Worm (Caenorhabditis elegans) whole organism, late embryonic: Measurements from ENCODE around the gene srv-11.

Source experiments
- C08G9.2 ChIP-seq: sonication (generic microtip); optimal IDR thresholded peaks from 2 replicates; lab custom pipeline; 2016; ENCODE audit warnings: mild to moderate bottlenecking, missing genetic modification characterization, moderate library complexity, missing compliant biosample characterization
- K02D7.2 ChIP-seq: sonication (generic microtip); optimal IDR thresholded peaks from 2 replicates; lab custom pipeline; 2017; ENCODE audit warnings: mild to moderate bottlenecking, missing genetic modification characterization, missing compliant biosample characterization
- K09A11.1 ChIP-seq: sonication (generic microtip); optimal IDR thresholded peaks from 2 replicates; lab custom pipeline; 2017; ENCODE audit warnings: antibody characterized with exemption, mild to moderate bottlenecking, missing genetic modification characterization, missing compliant biosample characterization; ENCODE audit not compliant: insufficient read depth
- T23F11.4 ChIP-seq: fragments of 200-800 bp; sonication (Bioruptor generic); optimal IDR thresholded peaks from 2 replicates; lab custom pipeline; 2018; ENCODE audit warnings: mild to moderate bottlenecking, missing genetic modification characterization, missing compliant biosample characterization
- ahr-1 ChIP-seq: sonication (generic microtip); optimal IDR thresholded peaks from 2 replicates; lab custom pipeline; 2016; ENCODE audit warnings: missing genetic modification characterization, missing compliant biosample characterization
- ceh-19 ChIP-seq: fragments of 200-800 bp; sonication (Bioruptor generic); optimal IDR thresholded peaks from 2 replicates; lab custom pipeline; 2018; ENCODE audit warnings: mild to moderate bottlenecking, missing genetic modification characterization, missing compliant biosample characterization
- ceh-22 ChIP-seq: sonication (generic microtip); optimal IDR thresholded peaks from 2 replicates; lab custom pipeline; 2017; ENCODE audit warnings: missing biosample characterization, missing genetic modification characterization
- ceh-24 ChIP-seq: sonication (generic microtip); optimal IDR thresholded peaks from 2 replicates; lab custom pipeline; 2016; ENCODE audit warnings: mild to moderate bottlenecking, missing genetic modification characterization, missing compliant biosample characterization
- dmd-4 ChIP-seq: sonication (generic microtip); optimal IDR thresholded peaks from 2 replicates; lab custom pipeline; 2016; ENCODE audit warnings: borderline replicate concordance, missing genetic modification characterization, missing compliant biosample characterization
- elt-2 ChIP-seq: sonication (generic microtip); optimal IDR thresholded peaks from 2 replicates; lab custom pipeline; 2016; ENCODE audit warnings: missing genetic modification reagents, missing genetic modification characterization, missing compliant biosample characterization
- elt-4 ChIP-seq: sonication (generic microtip); optimal IDR thresholded peaks from 2 replicates; lab custom pipeline; 2016; ENCODE audit warnings: missing genetic modification characterization, missing compliant biosample characterization
- fkh-6 ChIP-seq: sonication (generic microtip); optimal IDR thresholded peaks from 2 replicates; lab custom pipeline; 2016; ENCODE audit warnings: missing genetic modification characterization, missing compliant biosample characterization
- gmeb-2 ChIP-seq: sonication (generic microtip); optimal IDR thresholded peaks from 2 replicates; lab custom pipeline; 2016; ENCODE audit warnings: missing genetic modification characterization, inconsistent platforms, missing compliant biosample characterization
- hlh-15 ChIP-seq: sonication (generic microtip); optimal IDR thresholded peaks from 2 replicates; lab custom pipeline; 2016; ENCODE audit warnings: missing genetic modification characterization, missing compliant biosample characterization
- hlh-30 ChIP-seq: sonication (generic microtip); optimal IDR thresholded peaks from 2 replicates; lab custom pipeline; 2017; ENCODE audit warnings: antibody characterized with exemption, missing genetic modification characterization, missing compliant biosample characterization; ENCODE audit not compliant: insufficient read depth
- lim-6 ChIP-seq: sonication (generic microtip); optimal IDR thresholded peaks from 2 replicates; lab custom pipeline; 2016; ENCODE audit warnings: missing genetic modification characterization, missing compliant biosample characterization
- lin-11 ChIP-seq: fragments of 200-800 bp; sonication (Bioruptor generic); optimal IDR thresholded peaks from 2 replicates; lab custom pipeline; 2018; ENCODE audit warnings: mild to moderate bottlenecking, missing genetic modification characterization, missing compliant biosample characterization
- madf-2 ChIP-seq: sonication (generic microtip); optimal IDR thresholded peaks from 2 replicates; lab custom pipeline; 2017; ENCODE audit warnings: missing genetic modification characterization, missing compliant biosample characterization
- mec-3 ChIP-seq: sonication (generic microtip); optimal IDR thresholded peaks from 2 replicates; lab custom pipeline; 2016; ENCODE audit warnings: borderline replicate concordance, missing genetic modification characterization, missing compliant biosample characterization
- nhr-11 ChIP-seq: fragments of 150-350 bp; optimal IDR thresholded peaks from 2 replicates; lab custom pipeline; 2014; ENCODE audit warnings: missing biosample characterization, missing genetic modification characterization
- nhr-232 ChIP-seq: sonication (generic microtip); optimal IDR thresholded peaks from 2 replicates; lab custom pipeline; 2016; ENCODE audit warnings: missing genetic modification characterization, missing compliant biosample characterization
- pax-1 ChIP-seq: fragments of 150-350 bp; optimal IDR thresholded peaks from 2 replicates; lab custom pipeline; 2014; ENCODE audit warnings: missing biosample characterization, missing genetic modification characterization
- pha-2 ChIP-seq: sonication (generic microtip); optimal IDR thresholded peaks from 2 replicates; lab custom pipeline; 2017; ENCODE audit warnings: mild to moderate bottlenecking, missing genetic modification characterization, missing compliant biosample characterization
- pha-4 ChIP-seq: fragments of 150-350 bp; optimal IDR thresholded peaks from 2 replicates; lab custom pipeline; 2018; ENCODE audit warnings: missing biosample characterization, missing genetic modification reagents, missing genetic modification characterization
- pqm-1 ChIP-seq: sonication (generic microtip); optimal IDR thresholded peaks from 2 replicates; lab custom pipeline; 2016; ENCODE audit warnings: missing genetic modification characterization, missing compliant biosample characterization
- ref-2 ChIP-seq: sonication (generic microtip); optimal IDR thresholded peaks from 2 replicates; lab custom pipeline; 2016; ENCODE audit warnings: missing genetic modification characterization, missing compliant biosample characterization
- sdc-2 ChIP-seq: sonication (generic microtip); optimal IDR thresholded peaks from 2 replicates; lab custom pipeline; 2016; ENCODE audit warnings: missing genotype, missing genetic modification characterization, missing compliant biosample characterization
- sox-2 ChIP-seq: fragments of 200-800 bp; sonication (Bioruptor generic); IDR thresholded peaks from 2 replicates; pipeline ENCODE4 v1.3.6; 2022; ENCODE audit warnings: missing genetic modification reagents, missing genetic modification characterization, missing compliant biosample characterization
- tbx-2 ChIP-seq: sonication (generic microtip); optimal IDR thresholded peaks from 2 replicates; lab custom pipeline; 2016; ENCODE audit warnings: missing genetic modification characterization, missing compliant biosample characterization
- tbx-7 ChIP-seq: sonication (generic microtip); optimal IDR thresholded peaks from 2 replicates; lab custom pipeline; 2016; ENCODE audit warnings: missing genotype, missing genetic modification characterization, missing compliant biosample characterization
- ttx-3 ChIP-seq: sonication (generic microtip); optimal IDR thresholded peaks from 2 replicates; lab custom pipeline; 2016; ENCODE audit warnings: missing genetic modification reagents, missing genetic modification characterization, missing compliant biosample characterization
- unc-55 ChIP-seq: sonication (generic microtip); optimal IDR thresholded peaks from 2 replicates; lab custom pipeline; 2017; ENCODE audit warnings: missing biosample characterization, missing genetic modification reagents, missing genetic modification characterization
- unc-86 ChIP-seq: sonication (generic microtip); optimal IDR thresholded peaks from 2 replicates; lab custom pipeline; 2016; ENCODE audit warnings: missing genetic modification characterization, missing compliant biosample characterization
- zip-5 ChIP-seq: sonication (generic microtip); optimal IDR thresholded peaks from 2 replicates; lab custom pipeline; 2016; ENCODE audit warnings: missing genetic modification characterization, missing compliant biosample characterization
- ztf-16 ChIP-seq: sonication (generic microtip); optimal IDR thresholded peaks from 2 replicates; lab custom pipeline; 2017; ENCODE audit warnings: missing genetic modification characterization, missing compliant biosample characterization

srv-11 gene

DNA sequence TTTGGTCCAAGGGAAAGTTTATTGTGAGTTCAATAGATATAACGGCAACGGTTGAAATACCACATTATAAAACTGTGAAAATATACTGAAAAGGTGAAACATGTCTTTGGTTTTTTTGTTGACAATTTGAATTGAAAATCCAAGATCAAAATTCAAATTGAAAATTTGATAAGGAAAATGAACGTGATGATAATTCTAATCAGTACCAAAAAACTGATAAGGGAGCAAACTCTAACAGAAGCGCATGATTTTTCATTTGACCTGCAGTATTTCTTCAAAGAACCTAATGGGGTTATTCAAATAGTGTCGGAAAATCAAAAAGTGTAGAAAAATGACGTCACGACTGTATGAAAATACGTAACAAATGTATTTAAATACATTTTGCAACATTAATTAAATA lies 18.1 kb downstream of the srv-11 start:
- TF ChIP-seq unc-86 (tag; lab: Kevin White, UChicago): no peak
- TF ChIP-seq elt-2: peak; percentile 71
- TF ChIP-seq, all 69 proteins: peak for 1

DNA sequence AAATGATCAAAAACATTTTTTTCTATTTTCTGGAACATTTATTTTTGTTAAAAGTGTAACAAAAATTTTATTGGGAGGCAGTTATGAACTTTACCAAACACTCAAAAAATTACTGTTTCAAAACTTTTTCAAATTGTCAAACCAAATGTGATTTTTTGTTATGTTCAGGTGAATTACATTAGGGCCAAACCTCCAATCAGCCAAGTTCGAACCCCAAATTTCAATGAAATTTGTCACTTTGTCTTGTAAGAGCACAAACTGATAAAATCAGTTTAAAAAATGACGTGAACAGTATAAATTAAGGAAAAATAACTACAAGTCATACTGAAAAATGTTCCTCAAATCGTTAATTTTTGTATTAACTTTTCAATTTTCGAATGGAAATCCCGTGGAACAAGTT lies 19.4 kb downstream of the srv-11 start, which contains the start of gene H25K10.1:
Gene H25K10.1 (plus strand): TSS at position 301 of the 400 bp plus-strand sequence.
- no peak for TF ChIP-seq ref-2 (tag; lab: Kevin White, UChicago)
- TF ChIP-seq dmd-4 (tag; lab: Kevin White, UChicago): no peak
- no peak for TF ChIP-seq lin-11 (tag; lab: Kevin White, UChicago)
- TF ChIP-seq pha-2 (tag; lab: Kevin White, UChicago): no peak
- no peak for TF ChIP-seq nhr-232
- TF ChIP-seq sdc-2 (tag; lab: Kevin White, UChicago): no peak
- no peak for TF ChIP-seq C08G9.2 (tag; lab: Kevin White, UChicago)
- TF ChIP-seq ztf-16 (tag; lab: Kevin White, UChicago): no peak
- TF ChIP-seq ceh-19: no peak
- no peak for TF ChIP-seq ahr-1 (tag; lab: Kevin White, UChicago)
- TF ChIP-seq elt-2: no peak
- no peak for TF ChIP-seq mec-3 (tag; lab: Kevin White, UChicago)

DNA sequence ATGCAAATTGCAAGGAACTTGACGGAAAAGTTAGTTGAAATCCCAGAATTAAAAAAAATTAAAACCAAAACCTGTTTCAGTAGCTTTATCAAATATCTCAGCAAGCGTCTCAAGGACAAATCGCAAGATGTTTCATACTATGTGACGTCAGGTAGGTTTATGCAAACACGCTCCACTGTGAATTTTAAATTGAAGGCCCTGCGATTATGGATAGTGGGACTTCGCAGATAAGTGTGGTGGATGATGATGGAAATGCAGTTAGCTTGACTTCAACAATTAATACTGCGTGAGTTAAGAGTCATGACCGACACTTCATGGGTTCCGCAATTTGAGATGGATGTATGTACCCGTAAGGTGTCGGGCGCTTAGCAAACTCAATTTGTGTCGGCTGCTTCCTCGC lies 21.6 kb downstream of the srv-11 start:
- TF ChIP-seq tbx-7 (tag; lab: Kevin White, UChicago): no peak
- no peak for TF ChIP-seq lim-6 (tag; lab: Kevin White, UChicago)
- TF ChIP-seq pqm-1 (tag; lab: Kevin White, UChicago): no peak
- no peak for TF ChIP-seq zip-5 (tag; lab: Kevin White, UChicago)
- no peak for TF ChIP-seq madf-2 (tag; lab: Kevin White, UChicago)
- TF ChIP-seq ceh-22 (tag; lab: Kevin White, UChicago): no peak
- no peak for TF ChIP-seq gmeb-2 (tag; lab: Kevin White, UChicago)
- TF ChIP-seq fkh-6 (tag; lab: Kevin White, UChicago): no peak
- TF ChIP-seq elt-4 (tag; lab: Kevin White, UChicago): no peak
- no peak for TF ChIP-seq ref-2 (tag; lab: Kevin White, UChicago)
- TF ChIP-seq sdc-2 (tag; lab: Kevin White, UChicago): no peak
- no peak for TF ChIP-seq ttx-3 (tag; lab: Kevin White, UChicago)
- no peak for TF ChIP-seq hlh-15 (tag; lab: Kevin White, UChicago)
- no peak for TF ChIP-seq sox-2 (GFP tag; lab: Robert Waterston, UW)

DNA sequence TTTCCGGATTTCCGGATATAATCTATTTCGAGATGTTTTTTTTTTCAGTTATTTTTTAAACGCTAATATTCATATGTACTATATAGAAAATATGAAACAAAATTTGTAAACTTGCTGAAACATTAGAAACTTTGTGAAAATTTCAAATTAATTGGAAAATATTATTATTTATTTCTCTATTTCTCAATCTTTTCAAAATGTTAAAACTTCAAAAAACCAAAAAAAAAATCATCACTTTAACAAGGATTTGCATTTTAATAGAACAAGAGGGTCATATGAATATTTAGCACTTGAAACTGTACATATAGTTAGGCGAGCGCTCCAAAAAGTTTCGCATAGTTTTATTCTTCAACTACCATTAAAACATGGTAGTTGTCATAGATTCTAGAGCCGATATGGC lies 24.7 kb downstream of the srv-11 start, which contains the start of gene Y7A9A.1:
Gene Y7A9A.1 (plus strand): TSS at position 301 of the 400 bp plus-strand sequence.
- TF ChIP-seq elt-4 (tag; lab: Kevin White, UChicago) (no peak), nhr-11 (no peak), gmeb-2 (tag; lab: Kevin White, UChicago) (no peak), hlh-30 (tag; lab: Kevin White, UChicago) (no peak), T23F11.4 (GFP tag; lab: Kevin White, UChicago) (no peak), unc-86 (tag; lab: Kevin White, UChicago) (no peak), C08G9.2 (tag; lab: Kevin White, UChicago) (no peak), pax-1 (tag; lab: Kevin White, UChicago) (no peak), K02D7.2 (tag; lab: Kevin White, UChicago) (no peak), K09A11.1 (tag; lab: Kevin White, UChicago) (no peak), pha-4 (tag; lab: Kevin White, UChicago) (no peak), ztf-16 (tag; lab: Kevin White, UChicago) (no peak), tbx-2 (no peak), lin-11 (tag; lab: Kevin White, UChicago) (no peak), ceh-24 (no peak), unc-55 (GFP tag; lab: Kevin White, UChicago) (no peak)
- TF ChIP-seq, all 69 proteins: peak for 0
